Worm (Caenorhabditis elegans) whole organism, late embryonic: ENCODE results near the gene lcmt-1.

ENCODE experiments used
- C38D4.7 ChIP-seq: fragments of 200-800 bp; sonication (Bioruptor generic); optimal IDR thresholded peaks from 2 replicates; lab custom pipeline; 2018; ENCODE audit warnings: mild to moderate bottlenecking, missing genetic modification characterization, moderate library complexity, missing compliant biosample characterization
- F13H6.1 ChIP-seq: sonication (generic microtip); optimal IDR thresholded peaks from 2 replicates; lab custom pipeline; 2016; ENCODE audit warnings: missing genetic modification characterization, missing compliant biosample characterization
- K02D7.2 ChIP-seq: sonication (generic microtip); optimal IDR thresholded peaks from 2 replicates; lab custom pipeline; 2017; ENCODE audit warnings: mild to moderate bottlenecking, missing genetic modification characterization, missing compliant biosample characterization
- ama-1 ChIP-seq: fragments of 150-350 bp; optimal IDR thresholded peaks from 2 replicates; lab custom pipeline; 2014
- ceh-19 ChIP-seq: fragments of 200-800 bp; sonication (Bioruptor generic); optimal IDR thresholded peaks from 2 replicates; lab custom pipeline; 2018; ENCODE audit warnings: mild to moderate bottlenecking, missing genetic modification characterization, missing compliant biosample characterization
- ceh-30 ChIP-seq: fragments of 150-350 bp; optimal IDR thresholded peaks from 2 replicates; lab custom pipeline; 2014; ENCODE audit warnings: missing biosample characterization, missing genetic modification characterization
- ceh-34 ChIP-seq: sonication (generic microtip); optimal IDR thresholded peaks from 2 replicates; lab custom pipeline; 2016; ENCODE audit warnings: mild to moderate bottlenecking, missing genetic modification characterization, missing compliant biosample characterization
- ceh-45 ChIP-seq: fragments of 200-800 bp; sonication (Bioruptor generic); IDR thresholded peaks from 2 replicates; pipeline ENCODE4 v1.3.6; 2022; ENCODE audit warnings: missing genetic modification reagents, missing genetic modification characterization, missing compliant biosample characterization
- ceh-48 ChIP-seq: sonication (generic microtip); optimal IDR thresholded peaks from 2 replicates; lab custom pipeline; 2016; ENCODE audit warnings: missing genetic modification characterization, inconsistent platforms, missing compliant biosample characterization
- ceh-6 ChIP-seq: fragments of 200-800 bp; sonication (Bioruptor generic); optimal IDR thresholded peaks from 2 replicates; lab custom pipeline; 2018; ENCODE audit warnings: mild to moderate bottlenecking, missing genetic modification characterization, missing compliant biosample characterization
- ets-4 ChIP-seq: sonication (generic microtip); optimal IDR thresholded peaks from 2 replicates; lab custom pipeline; 2016; ENCODE audit warnings: missing genetic modification characterization, missing compliant biosample characterization
- eyg-1 ChIP-seq: sonication (generic microtip); optimal IDR thresholded peaks from 2 replicates; lab custom pipeline; 2016; ENCODE audit warnings: missing genotype, missing genetic modification characterization, missing compliant biosample characterization
- fkh-10 ChIP-seq: fragments of 150-350 bp; optimal IDR thresholded peaks from 2 replicates; lab custom pipeline; 2014; ENCODE audit warnings: missing biosample characterization, missing genetic modification reagents, missing genetic modification characterization
- fkh-6 ChIP-seq: sonication (generic microtip); optimal IDR thresholded peaks from 2 replicates; lab custom pipeline; 2016; ENCODE audit warnings: missing genetic modification characterization, missing compliant biosample characterization
- gmeb-2 ChIP-seq: sonication (generic microtip); optimal IDR thresholded peaks from 2 replicates; lab custom pipeline; 2016; ENCODE audit warnings: missing genetic modification characterization, inconsistent platforms, missing compliant biosample characterization
- hlh-13 ChIP-seq: fragments of 200-800 bp; sonication (Bioruptor generic); optimal IDR thresholded peaks from 2 replicates; lab custom pipeline; 2018; ENCODE audit warnings: mild to moderate bottlenecking, missing genetic modification characterization, missing compliant biosample characterization
- hlh-15 ChIP-seq: sonication (generic microtip); optimal IDR thresholded peaks from 2 replicates; lab custom pipeline; 2016; ENCODE audit warnings: missing genetic modification characterization, missing compliant biosample characterization
- hlh-30 ChIP-seq: sonication (generic microtip); optimal IDR thresholded peaks from 2 replicates; lab custom pipeline; 2017; ENCODE audit warnings: antibody characterized with exemption, missing genetic modification characterization, missing compliant biosample characterization; ENCODE audit not compliant: insufficient read depth
- hlh-6 ChIP-seq: sonication (generic microtip); optimal IDR thresholded peaks from 2 replicates; lab custom pipeline; 2016; ENCODE audit warnings: missing genotype, missing genetic modification characterization, missing compliant biosample characterization
- lim-6 ChIP-seq: sonication (generic microtip); optimal IDR thresholded peaks from 2 replicates; lab custom pipeline; 2016; ENCODE audit warnings: missing genetic modification characterization, missing compliant biosample characterization
- lin-11 ChIP-seq: fragments of 200-800 bp; sonication (Bioruptor generic); optimal IDR thresholded peaks from 2 replicates; lab custom pipeline; 2018; ENCODE audit warnings: mild to moderate bottlenecking, missing genetic modification characterization, missing compliant biosample characterization
- madf-2 ChIP-seq: sonication (generic microtip); optimal IDR thresholded peaks from 2 replicates; lab custom pipeline; 2017; ENCODE audit warnings: missing genetic modification characterization, missing compliant biosample characterization
- nhr-11 ChIP-seq: fragments of 150-350 bp; optimal IDR thresholded peaks from 2 replicates; lab custom pipeline; 2014; ENCODE audit warnings: missing biosample characterization, missing genetic modification characterization
- nhr-232 ChIP-seq: sonication (generic microtip); optimal IDR thresholded peaks from 2 replicates; lab custom pipeline; 2016; ENCODE audit warnings: missing genetic modification characterization, missing compliant biosample characterization
- npax-4 ChIP-seq: sonication (generic microtip); optimal IDR thresholded peaks from 2 replicates; lab custom pipeline; 2016; ENCODE audit warnings: missing genetic modification characterization, missing compliant biosample characterization
- odd-2 ChIP-seq: sonication (generic microtip); optimal IDR thresholded peaks from 2 replicates; lab custom pipeline; 2017; ENCODE audit warnings: antibody characterized with exemption, mild to moderate bottlenecking, missing genetic modification characterization, missing compliant biosample characterization
- pag-3 ChIP-seq: sonication (generic microtip); optimal IDR thresholded peaks from 2 replicates; lab custom pipeline; 2016; ENCODE audit warnings: missing compliant biosample characterization, missing genetic modification characterization, borderline replicate concordance
- pat-9 ChIP-seq: fragments of 200-800 bp; sonication (Bioruptor generic); optimal IDR thresholded peaks from 2 replicates; lab custom pipeline; 2018; ENCODE audit warnings: mild to moderate bottlenecking, missing genetic modification characterization, moderate library complexity, missing compliant biosample characterization
- pax-1 ChIP-seq: fragments of 150-350 bp; optimal IDR thresholded peaks from 2 replicates; lab custom pipeline; 2014; ENCODE audit warnings: missing biosample characterization, missing genetic modification characterization
- pha-2 ChIP-seq: sonication (generic microtip); optimal IDR thresholded peaks from 2 replicates; lab custom pipeline; 2017; ENCODE audit warnings: mild to moderate bottlenecking, missing genetic modification characterization, missing compliant biosample characterization
- pqm-1 ChIP-seq: sonication (generic microtip); optimal IDR thresholded peaks from 2 replicates; lab custom pipeline; 2016; ENCODE audit warnings: missing genetic modification characterization, missing compliant biosample characterization
- ref-2 ChIP-seq: sonication (generic microtip); optimal IDR thresholded peaks from 2 replicates; lab custom pipeline; 2016; ENCODE audit warnings: missing genetic modification characterization, missing compliant biosample characterization
- sox-4 ChIP-seq: sonication (generic microtip); optimal IDR thresholded peaks from 2 replicates; lab custom pipeline; 2017; ENCODE audit warnings: mild to moderate bottlenecking, missing genetic modification characterization, inconsistent platforms, missing compliant biosample characterization
- tbx-2 ChIP-seq: sonication (generic microtip); optimal IDR thresholded peaks from 2 replicates; lab custom pipeline; 2016; ENCODE audit warnings: missing genetic modification characterization, missing compliant biosample characterization
- tbx-7 ChIP-seq: sonication (generic microtip); optimal IDR thresholded peaks from 2 replicates; lab custom pipeline; 2016; ENCODE audit warnings: missing genotype, missing genetic modification characterization, missing compliant biosample characterization
- unc-3 ChIP-seq, 2 experiments: fragments of 200-800 bp in 1 of 2; sonication (Bioruptor generic) in 1 of 2; sonication (generic microtip) in 1 of 2; conservative IDR thresholded peaks in 1 of 2; optimal IDR thresholded peaks in 1 of 2; 2 replicates each; pipeline versions ENCODE4 v1.3.6 to Lab custom; 2016 to 2022; ENCODE audit warnings: missing compliant biosample characterization in 2 of 2, missing genetic modification characterization in 2 of 2, missing genetic modification reagents in 1 of 2
- unc-42 ChIP-seq: sonication (generic microtip); optimal IDR thresholded peaks from 2 replicates; lab custom pipeline; 2016; ENCODE audit warnings: missing genotype, missing genetic modification characterization, missing compliant biosample characterization
- unc-86 ChIP-seq: sonication (generic microtip); optimal IDR thresholded peaks from 2 replicates; lab custom pipeline; 2016; ENCODE audit warnings: missing genetic modification characterization, missing compliant biosample characterization
- zip-5 ChIP-seq: sonication (generic microtip); optimal IDR thresholded peaks from 2 replicates; lab custom pipeline; 2016; ENCODE audit warnings: missing genetic modification characterization, missing compliant biosample characterization
- ztf-16 ChIP-seq: sonication (generic microtip); optimal IDR thresholded peaks from 2 replicates; lab custom pipeline; 2017; ENCODE audit warnings: missing genetic modification characterization, missing compliant biosample characterization

The lcmt-1 gene

DNA sequence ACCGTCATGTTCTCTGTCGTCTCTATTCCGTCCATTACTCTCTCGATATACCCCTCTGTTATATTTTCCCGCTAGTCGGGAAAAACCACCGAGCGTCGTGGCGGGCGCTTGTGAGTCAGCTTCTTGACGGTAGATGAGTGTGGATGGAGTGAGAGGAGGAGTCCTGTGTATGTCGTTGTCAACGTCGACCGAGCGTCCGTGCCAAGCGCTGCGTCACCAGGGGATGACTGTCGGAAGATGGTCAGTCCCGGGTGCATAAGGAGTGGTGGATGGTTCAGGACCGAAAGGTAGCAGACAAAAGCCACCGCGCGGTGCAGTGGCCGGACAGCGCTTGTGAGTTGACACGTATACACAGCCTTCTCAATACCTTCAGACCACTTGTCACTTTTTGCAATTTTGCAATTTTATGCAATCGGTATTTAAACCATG is 26.1 kb downstream of the lcmt-1 start (continued):
- TF ChIP-seq hlh-15 (tag; lab: Kevin White, UChicago) = peak; percentile 36
- TF ChIP-seq zip-5 (tag; lab: Kevin White, UChicago) = peak; percentile 19
- peak; percentile 33 for TF ChIP-seq fkh-6 (tag; lab: Kevin White, UChicago)
- TF ChIP-seq ref-2 (tag; lab: Kevin White, UChicago) = peak; percentile 57
- TF ChIP-seq F13H6.1 (tag; lab: Kevin White, UChicago) = peak; percentile 31
- peak; percentile 15 for TF ChIP-seq pqm-1 (tag; lab: Kevin White, UChicago)
- peak; percentile 44 for TF ChIP-seq eyg-1 (tag; lab: Kevin White, UChicago)
- TF ChIP-seq nhr-232 = peak; percentile 45
- peak; percentile 48 for TF ChIP-seq lin-11 (tag; lab: Kevin White, UChicago)
- peak; percentile 22 for TF ChIP-seq lim-6 (tag; lab: Kevin White, UChicago)
- peak; percentile 32 for TF ChIP-seq madf-2 (tag; lab: Kevin White, UChicago)
- peak; percentile 44 for TF ChIP-seq K02D7.2 (tag; lab: Kevin White, UChicago)
- TF ChIP-seq tbx-2 (tag; lab: Kevin White, UChicago) = peak; percentile 61
- TF ChIP-seq ceh-6 (GFP tag; lab: Kevin White, UChicago) = peak; percentile 58
- peak; percentile 52 for TF ChIP-seq gmeb-2 (tag; lab: Kevin White, UChicago)
- TF ChIP-seq C38D4.7 (GFP tag; lab: Kevin White, UChicago) = peak; percentile 49
- peak; percentile 56 for TF ChIP-seq pat-9 (tag; lab: Kevin White, UChicago)

DNA sequence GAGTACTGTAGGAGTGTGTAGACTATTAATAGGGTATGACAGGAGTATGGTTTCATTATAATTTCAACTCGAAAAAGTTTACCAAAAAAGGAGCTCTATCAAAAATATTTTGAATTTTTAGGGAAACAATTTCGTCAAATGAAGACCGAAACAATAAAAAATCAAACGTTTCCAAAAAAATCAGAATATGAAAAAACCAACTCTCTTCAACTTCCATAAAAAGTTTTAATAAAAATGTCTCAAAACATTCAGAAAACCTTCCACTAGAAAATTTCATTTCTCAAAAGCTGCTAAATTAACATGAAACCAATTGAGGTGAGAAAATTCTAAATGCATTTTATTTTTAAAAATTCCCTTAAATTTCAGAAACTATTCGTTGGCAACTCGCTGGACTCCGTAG is 27.3 kb downstream of the lcmt-1 start, which contains the start of gene ckb-3:
TSS of gene ckb-3 (plus strand) at position 301 of the 400 bp plus-strand sequence.
- no peak for TF ChIP-seq ceh-45
- no peak for TF ChIP-seq pag-3
- TF ChIP-seq pha-2 = no peak
- TF ChIP-seq ref-2 (tag; lab: Kevin White, UChicago) = no peak
- no peak for TF ChIP-seq F13H6.1 (tag; lab: Kevin White, UChicago)
- TF ChIP-seq sox-4 = no peak
- TF ChIP-seq npax-4 = no peak
- no peak for TF ChIP-seq ama-1
- no peak for TF ChIP-seq hlh-6
- TF ChIP-seq ets-4 = no peak
- no peak for TF ChIP-seq odd-2 (tag; lab: Kevin White, UChicago)
- no peak for TF ChIP-seq hlh-13 (GFP tag; lab: Kevin White, UChicago)
- no peak for TF ChIP-seq gmeb-2 (tag; lab: Kevin White, UChicago)
- TF ChIP-seq unc-3 (GFP tag; conservative IDR thresholded peaks at IDR 0.05; lab: Robert Waterston, UW) = no peak
- no peak for TF ChIP-seq unc-3 (tag; optimal IDR thresholded peaks at IDR 0.05; lab: Kevin White, UChicago)
- no peak for TF ChIP-seq ceh-34
- no peak for TF ChIP-seq pax-1 (tag; lab: Kevin White, UChicago)
- no peak for TF ChIP-seq ceh-48
- TF ChIP-seq hlh-30 (tag; lab: Kevin White, UChicago) = no peak
- no peak for TF ChIP-seq fkh-10 (GFP tag; lab: Kevin White, UChicago)
- TF ChIP-seq, all 69 proteins: peak for 0

DNA sequence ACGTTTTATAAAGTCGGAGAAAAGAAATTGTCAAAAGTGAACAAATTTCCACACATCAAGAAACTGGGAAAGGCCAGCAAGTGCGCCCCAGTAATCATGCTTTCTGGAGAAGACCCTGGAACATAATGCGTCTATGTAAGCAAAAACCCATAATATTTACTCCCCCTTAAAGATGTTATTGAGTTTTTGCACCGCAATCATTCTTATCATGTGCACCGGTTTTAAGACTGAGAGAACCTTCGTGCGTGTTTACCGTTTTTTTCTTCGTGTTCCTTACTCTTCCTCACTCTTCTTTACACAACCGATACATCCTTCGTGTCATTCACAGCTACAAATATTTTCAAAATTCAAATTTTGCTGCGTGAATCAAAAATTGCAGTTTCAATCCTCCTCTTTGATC is 29.6 kb downstream of the lcmt-1 start:
- TF ChIP-seq unc-42 (no peak), ceh-19 (GFP tag; lab: Kevin White, UChicago) (no peak), ceh-30 (tag; lab: Kevin White, UChicago) (no peak), unc-86 (no peak), ztf-16 (tag; lab: Kevin White, UChicago) (no peak)

DNA sequence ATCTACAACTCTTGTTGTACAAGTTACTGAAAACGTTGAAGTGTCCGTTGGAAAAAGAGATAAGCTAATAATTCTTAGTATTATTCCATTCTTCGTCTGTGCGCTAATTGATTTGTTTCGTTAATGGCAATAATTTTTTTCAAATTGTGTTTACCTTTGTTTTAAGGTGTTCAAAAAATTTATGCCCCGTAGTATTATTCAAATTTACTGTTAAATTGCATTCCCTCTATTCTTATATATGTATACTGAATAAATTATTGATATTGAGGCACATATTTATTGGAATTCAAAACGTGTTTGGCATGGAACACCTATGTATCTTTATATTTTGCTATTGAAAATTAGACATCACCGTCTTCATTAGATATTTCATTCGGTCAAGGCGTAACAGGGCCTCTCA is 31.6 kb downstream of the lcmt-1 start, which contains the start of gene pals-26:
TSS of gene pals-26 (plus strand) at position 301 of the 400 bp plus-strand sequence.
- TF ChIP-seq nhr-11 (tag; lab: Kevin White, UChicago) = no peak
- no peak for TF ChIP-seq tbx-7 (tag; lab: Kevin White, UChicago)
- TF ChIP-seq K02D7.2 (tag; lab: Kevin White, UChicago) = no peak
- TF ChIP-seq, all 69 proteins: peak for 0
